Worm (Caenorhabditis elegans): Measurements from ENCODE around the gene srz-23.

The srz-23 gene

DNA sequence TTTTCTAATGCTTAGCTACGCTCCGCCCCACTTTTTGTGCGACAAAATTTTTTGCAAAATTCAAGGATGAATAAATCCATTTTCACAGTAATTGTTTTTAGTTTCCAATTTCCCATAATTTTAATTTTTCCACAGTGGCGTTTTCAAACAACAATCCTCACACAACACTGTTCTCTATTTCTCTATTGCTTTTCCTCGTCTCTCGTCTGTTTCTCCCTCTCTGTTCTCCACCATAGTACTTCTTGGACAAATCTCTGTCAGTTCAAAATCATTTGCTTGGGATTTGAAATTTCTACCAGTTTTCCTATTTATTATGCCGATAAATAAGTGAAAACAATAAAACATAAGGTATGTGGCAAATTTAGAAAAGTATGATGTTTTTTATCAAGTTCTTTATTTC is 9.8 kb downstream of the srz-23 start, which contains the start of gene F58E2.4:
F58E2.4 (plus strand) TSS at position 134 of the 400 bp plus-strand sequence.
- TF ChIP-seq lin-11 (tag; optimal IDR thresholded peaks at IDR 0.05) (no peak), C34F6.9 (tag; optimal IDR thresholded peaks at IDR 0.05) (no peak), alr-1 (tag; optimal IDR thresholded peaks at IDR 0.05) (no peak), F13H6.1 (tag; optimal IDR thresholded peaks at IDR 0.05) (no peak), nhr-10 (tag; optimal IDR thresholded peaks at IDR 0.05) (no peak), nhr-77 (tag; optimal IDR thresholded peaks at IDR 0.05) (no peak), lsy-2 (tag; optimal IDR thresholded peaks at IDR 0.05) (no peak), skn-1 (tag; optimal IDR thresholded peaks at IDR 0.05) (no peak), ztf-4 (tag; optimal IDR thresholded peaks at IDR 0.05) (no peak)

- TF ChIP-seq elt-3 (tag; optimal IDR thresholded peaks at IDR 0.05) (no peak), egl-27 (tag; optimal IDR thresholded peaks at IDR 0.05) (no peak), peb-1 (tag; optimal IDR thresholded peaks at IDR 0.05) (no peak), nhr-237 (tag; optimal IDR thresholded peaks at IDR 0.05) (no peak), ZK546.5 (tag; optimal IDR thresholded peaks at IDR 0.05) (no peak), skn-1 (tag; optimal IDR thresholded peaks at IDR 0.05) (no peak), ztf-1 (GFP tag; conservative IDR thresholded peaks at IDR 0.05) (no peak), snpc-4 (tag; optimal IDR thresholded peaks at IDR 0.05) (no peak), nhr-12 (tag; optimal IDR thresholded peaks at IDR 0.05) (no peak), sma-3 (GFP tag; optimal IDR thresholded peaks at IDR 0.05) (no peak), mab-5 (tag; optimal IDR thresholded peaks at IDR 0.05) (no peak), nhr-77 (tag; optimal IDR thresholded peaks at IDR 0.05) (no peak)
Observed at ce11 chrIV:3467128-3467527, 13.7 kb downstream of the srz-23 start, which contains the start of gene F58E2.3. F58E2.3 (plus strand) TSS chrIV:3467428.

ce11 chrIV:3467751-3468150 is 14.3 kb downstream of the srz-23 start:
- TF ChIP-seq nhr-129 (tag; optimal IDR thresholded peaks at IDR 0.05) (no peak), blmp-1 (tag; optimal IDR thresholded peaks at IDR 0.05; ENCODE audit: insufficient read depth) (no peak), ztf-1 (GFP tag; conservative IDR thresholded peaks at IDR 0.05) (no peak), crh-2 (tag; optimal IDR thresholded peaks at IDR 0.05) (no peak), aly-2 (tag; optimal IDR thresholded peaks at IDR 0.05) (no peak), nhr-23 (tag; optimal IDR thresholded peaks at IDR 0.05) (no peak), Y55F3AM.14 (GFP tag; optimal IDR thresholded peaks at IDR 0.05) (no peak), nhr-10 (tag; optimal IDR thresholded peaks at IDR 0.05) (no peak), lin-13 (GFP tag; optimal IDR thresholded peaks at IDR 0.05) (no peak), C34F6.9 (tag; optimal IDR thresholded peaks at IDR 0.05) (no peak), nhr-237 (tag; optimal IDR thresholded peaks at IDR 0.05) (no peak), nhr-11 (tag; optimal IDR thresholded peaks at IDR 0.05) (no peak), mab-5 (tag; optimal IDR thresholded peaks at IDR 0.05) (no peak), unc-62 (GFP tag; optimal IDR thresholded peaks at IDR 0.05) (no peak), fos-1 (tag; optimal IDR thresholded peaks at IDR 0.05) (no peak), peb-1 (tag; optimal IDR thresholded peaks at IDR 0.05) (no peak), nhr-6 (tag; optimal IDR thresholded peaks at IDR 0.05) (no peak), mbf-1 (tag; optimal IDR thresholded peaks at IDR 0.05) (no peak), unc-55 (GFP tag; optimal IDR thresholded peaks at IDR 0.05) (no peak), lin-11 (tag; optimal IDR thresholded peaks at IDR 0.05) (no peak)

ce11 chrIV:3469742-3470141 is 16.3 kb downstream of the srz-23 start, which contains the start of gene F58E2.2:
F58E2.2 (plus strand) TSS chrIV:3470042.
- TF ChIP-seq dmd-4 (tag; optimal IDR thresholded peaks at IDR 0.05) (no peak), unc-39 (tag; optimal IDR thresholded peaks at IDR 0.05) (no peak), Y55F3AM.14 (GFP tag; optimal IDR thresholded peaks at IDR 0.05) (no peak), fos-1 (tag; optimal IDR thresholded peaks at IDR 0.05) (no peak), nhr-12 (tag; optimal IDR thresholded peaks at IDR 0.05) (no peak), F13H6.1 (tag; optimal IDR thresholded peaks at IDR 0.05) (no peak), peb-1 (tag; optimal IDR thresholded peaks at IDR 0.05) (no peak), ama-1 (optimal IDR thresholded peaks at IDR 0.05) (no peak), ceh-82 (tag; optimal IDR thresholded peaks at IDR 0.05) (no peak), zag-1 (tag; optimal IDR thresholded peaks at IDR 0.05) (no peak), mbf-1 (tag; optimal IDR thresholded peaks at IDR 0.05) (no peak)

- TF ChIP-seq ceh-16 (tag; optimal IDR thresholded peaks at IDR 0.05) (no peak), nhr-129 (tag; optimal IDR thresholded peaks at IDR 0.05) (no peak), lin-11 (tag; optimal IDR thresholded peaks at IDR 0.05) (no peak), nhr-6 (tag; optimal IDR thresholded peaks at IDR 0.05) (no peak), ztf-4 (tag; optimal IDR thresholded peaks at IDR 0.05) (no peak)
Observed at ce11 chrIV:3477124-3477523, 23.7 kb downstream of the srz-23 start, which contains the start of gene srz-69. srz-69 (minus strand) TSS chrIV:3477224.

All from whole organism, L2 larva.